Worm (Caenorhabditis elegans): ENCODE measurements around the gene F38B7.10.

Gene F38B7.10

ce11 chrV:11534495-11535189 is 10.7 kb upstream of the F38B7.10 start (continued):
- TF ChIP-seq nhr-28 (tag; optimal IDR thresholded peaks at IDR 0.05): peak; percentile 94
- no peak for TF ChIP-seq daf-19 (GFP tag; conservative IDR thresholded peaks at IDR 0.05)

ce11 chrV:11535504-11536062 is 9.7 kb upstream of the F38B7.10 start:
- TF ChIP-seq lin-13 (GFP tag; optimal IDR thresholded peaks at IDR 0.05) (no peak), zfp-2 (tag; optimal IDR thresholded peaks at IDR 0.05) (no peak), egl-27 (tag; optimal IDR thresholded peaks at IDR 0.05) (no peak), F37D6.2 (tag; optimal IDR thresholded peaks at IDR 0.05) (no peak), ceh-82 (tag; optimal IDR thresholded peaks at IDR 0.05) (no peak), lir-3 (tag; optimal IDR thresholded peaks at IDR 0.05) (no peak), lsy-2 (tag; optimal IDR thresholded peaks at IDR 0.05) (peak in 1 of 2 experiments; percentile 3), lin-1 (GFP tag; IDR thresholded peaks at IDR 0.05) (0 out of 2 replicates have a peak, but pooled peaks have one; percentile 18), nhr-28 (tag; optimal IDR thresholded peaks at IDR 0.05) (peak; percentile 74), Y48G9A.11 (GFP tag; IDR thresholded peaks at IDR 0.05) (no peak), madf-9 (GFP tag; conservative IDR thresholded peaks at IDR 0.05) (no peak), lin-29 (GFP tag; IDR thresholded peaks at IDR 0.05) (no peak), zag-1 (tag; optimal IDR thresholded peaks at IDR 0.05) (no peak), mdl-1 (tag; optimal IDR thresholded peaks at IDR 0.05) (peak in 1 of 2 experiments; percentile 15), nhr-111 (GFP tag; optimal IDR thresholded peaks at IDR 0.05) (no peak), mep-1 (tag; optimal IDR thresholded peaks at IDR 0.05) (peak; percentile 12), ama-1 (optimal IDR thresholded peaks at IDR 0.05) (peak; percentile 35), nhr-42 (GFP tag; IDR thresholded peaks at IDR 0.05) (no peak), nhr-102 (tag; optimal IDR thresholded peaks at IDR 0.05) (no peak), ztf-7 (tag; optimal IDR thresholded peaks at IDR 0.05) (no peak), pqm-1 (tag; optimal IDR thresholded peaks at IDR 0.05) (peak; percentile 82), tag-97 (GFP tag; IDR thresholded peaks at IDR 0.05) (no peak), F10B5.3 (tag; optimal IDR thresholded peaks at IDR 0.05) (no peak), Y105C5A.15 (GFP tag; IDR thresholded peaks at IDR 0.05) (no peak), dmd-8 (GFP tag; IDR thresholded peaks at IDR 0.05) (no peak), ceh-44 (GFP tag; IDR thresholded peaks at IDR 0.05) (no peak), unc-62 (GFP tag; optimal IDR thresholded peaks at IDR 0.05 in 1 of 2) (peak in 1 of 2 experiments; percentile 36), unc-62 (tag; optimal IDR thresholded peaks at IDR 0.05) (no peak), daf-16 (GFP tag; optimal IDR thresholded peaks at IDR 0.05) (no peak), daf-16 (tag; optimal IDR thresholded peaks at IDR 0.05) (peak; percentile 42), fkh-10 (GFP tag; optimal IDR thresholded peaks at IDR 0.05) (no peak), dmd-6 (GFP tag; IDR thresholded peaks at IDR 0.05) (peak; percentile 78), lim-7 (GFP tag; IDR thresholded peaks at IDR 0.05) (no peak), cey-2 (tag; optimal IDR thresholded peaks at IDR 0.05; ENCODE audit: borderline replicate concordance, insufficient read depth) (no peak), hlh-11 (tag; optimal IDR thresholded peaks at IDR 0.05) (peak; percentile 85), nhr-25 (tag; optimal IDR thresholded peaks at IDR 0.05; ENCODE audit: borderline replicate concordance, insufficient read depth) (no peak), egl-43 (GFP tag; IDR thresholded peaks at IDR 0.05) (peak; percentile 6; the same call in 1 of the 2 replicates), daf-19 (GFP tag; conservative IDR thresholded peaks at IDR 0.05) (no peak), vab-7 (GFP tag; IDR thresholded peaks at IDR 0.05) (no peak), hlh-30 (tag; optimal IDR thresholded peaks at IDR 0.05; ENCODE audit: insufficient read depth) (peak; percentile 27), daf-12 (tag; optimal IDR thresholded peaks at IDR 0.05) (no peak), Y75B8A.6 (GFP tag; IDR thresholded peaks at IDR 0.05) (no peak), pha-4 (GFP tag; IDR thresholded peaks at IDR 0.05) (no peak), pha-4 (tag; optimal IDR thresholded peaks at IDR 0.05) (no peak), D1046.2 (GFP tag; IDR thresholded peaks at IDR 0.05) (no peak), unc-130 (GFP tag; optimal IDR thresholded peaks at IDR 0.05) (no peak), ceh-62 (tag; optimal IDR thresholded peaks at IDR 0.05) (no peak), nhr-41 (GFP tag; IDR thresholded peaks at IDR 0.05) (no peak)
